Worm (Caenorhabditis elegans) whole organism, L1 larva: Measurements from ENCODE around the gene C16D2.3.
A peak's percentile ranks its signal among the peaks of the same experiment; 100 is the strongest.

ENCODE experiments used
- C04F5.9 ChIP-seq: sonication (generic microtip); optimal IDR thresholded peaks from 2 replicates; lab custom pipeline; 2016; ENCODE audit warnings: missing genetic modification characterization, missing compliant biosample characterization
- C16A3.4 ChIP-seq: fragments of 150-350 bp; optimal IDR thresholded peaks from 2 replicates; lab custom pipeline; 2014; ENCODE audit warnings: missing biosample characterization, missing genetic modification characterization
- C34B4.2 ChIP-seq: sonication (generic microtip); optimal IDR thresholded peaks from 2 replicates; lab custom pipeline; 2017; ENCODE audit warnings: mild to moderate bottlenecking, missing genetic modification characterization, missing compliant biosample characterization
- F16B12.6 ChIP-seq: fragments of 150-350 bp; optimal IDR thresholded peaks from 2 replicates; lab custom pipeline; 2014; ENCODE audit warnings: missing biosample characterization, missing genetic modification characterization
- Y116A8C.19 ChIP-seq: sonication (generic microtip); optimal IDR thresholded peaks from 2 replicates; lab custom pipeline; 2016; ENCODE audit warnings: missing compliant biosample characterization, missing genetic modification characterization, borderline replicate concordance
- aha-1 ChIP-seq: fragments of 150-350 bp; optimal IDR thresholded peaks from 2 replicates; lab custom pipeline; 2014; ENCODE audit warnings: missing biosample characterization, missing genetic modification characterization
- alr-1 ChIP-seq: fragments of 200-800 bp; sonication (Bioruptor generic); optimal IDR thresholded peaks from 2 replicates; lab custom pipeline; 2018; ENCODE audit warnings: borderline replicate concordance, mild to moderate bottlenecking, missing genetic modification characterization, missing compliant biosample characterization
- blmp-1 ChIP-seq: fragments of 150-350 bp; optimal IDR thresholded peaks from 2 replicates; lab custom pipeline; 2014; ENCODE audit warnings: missing biosample characterization, missing genetic modification characterization
- ceh-63 ChIP-seq: fragments of 200-800 bp; sonication (Bioruptor generic); optimal IDR thresholded peaks from 2 replicates; lab custom pipeline; 2018; ENCODE audit warnings: mild to moderate bottlenecking, missing genetic modification characterization, missing compliant biosample characterization
- ceh-8 ChIP-seq: fragments of 200-800 bp; sonication (Bioruptor generic); optimal IDR thresholded peaks from 2 replicates; lab custom pipeline; 2018; ENCODE audit warnings: mild to moderate bottlenecking, missing genetic modification characterization, moderate library complexity, missing compliant biosample characterization
- ceh-88 ChIP-seq: fragments of 200-800 bp; sonication (Bioruptor generic); IDR thresholded peaks from 2 replicates; pipeline ENCODE4 v1.3.6; 2022; ENCODE audit warnings: missing genetic modification characterization, missing compliant biosample characterization
- ceh-90 ChIP-seq: sonication (generic microtip); optimal IDR thresholded peaks from 2 replicates; lab custom pipeline; 2016; ENCODE audit warnings: missing genetic modification characterization, missing compliant biosample characterization
- efl-1 ChIP-seq, 4 experiments: fragments of 150-350 bp; optimal IDR thresholded peaks in 3 of 4; peaks in 1 of 4; 1 replicate in 1 of 4; 2 replicates in 3 of 4; lab custom pipeline; 2014; ENCODE audit warnings: missing biosample characterization in 2 of 4, missing genetic modification characterization in 2 of 4, missing genetic modification reagents in 2 of 4
- efl-3 ChIP-seq: fragments of 200-800 bp; sonication (Bioruptor generic); optimal IDR thresholded peaks from 2 replicates; lab custom pipeline; 2018; ENCODE audit warnings: mild to moderate bottlenecking, missing genetic modification characterization, missing compliant biosample characterization
- egl-13 ChIP-seq: sonication (generic microtip); optimal IDR thresholded peaks from 2 replicates; lab custom pipeline; 2016; ENCODE audit warnings: missing genotype, missing genetic modification reagents, missing genetic modification characterization, missing compliant biosample characterization
- elt-2 ChIP-seq: sonication (generic microtip); optimal IDR thresholded peaks from 2 replicates; lab custom pipeline; 2016; ENCODE audit warnings: missing genetic modification characterization, mild to moderate bottlenecking, inconsistent platforms, missing compliant biosample characterization, missing genetic modification reagents
- elt-3 ChIP-seq, 6 experiments: fragments of 150-350 bp in 1 of 6; sonication (generic microtip); optimal IDR thresholded peaks; 2 replicates each; lab custom pipeline; 2017 to 2018; ENCODE audit warnings: missing biosample characterization in 6 of 6, missing genetic modification characterization in 6 of 6, inconsistent platforms in 1 of 6
- ets-5 ChIP-seq: fragments of 200-800 bp; sonication (Bioruptor generic); IDR thresholded peaks from 2 replicates; pipeline ENCODE4 v1.3.6; 2022; ENCODE audit warnings: missing genetic modification characterization, missing compliant biosample characterization
- fkh-4 ChIP-seq: sonication (generic microtip); optimal IDR thresholded peaks from 2 replicates; lab custom pipeline; 2016; ENCODE audit warnings: missing compliant biosample characterization, missing genetic modification characterization, borderline replicate concordance
- hpl-2 ChIP-seq: fragments of 150-350 bp; optimal IDR thresholded peaks from 2 replicates; lab custom pipeline; 2014; ENCODE audit warnings: missing biosample characterization, missing genetic modification reagents, missing genetic modification characterization
- irx-1 ChIP-seq: sonication (generic microtip); optimal IDR thresholded peaks from 2 replicates; lab custom pipeline; 2016; ENCODE audit warnings: missing genetic modification characterization, missing compliant biosample characterization
- lin-14 ChIP-seq: fragments of 200-800 bp; sonication (Bioruptor generic); optimal IDR thresholded peaks from 2 replicates; lab custom pipeline; 2018; ENCODE audit warnings: mild to moderate bottlenecking, missing genetic modification characterization, moderate library complexity, missing compliant biosample characterization
- lin-35 ChIP-seq, 2 experiments: fragments of 150-350 bp; optimal IDR thresholded peaks; 2 replicates each; lab custom pipeline; 2014; ENCODE audit warnings: missing biosample characterization in 2 of 2, missing genetic modification characterization in 2 of 2, missing genetic modification reagents in 2 of 2
- mab-9 ChIP-seq: fragments of 200-800 bp; sonication (Bioruptor generic); IDR thresholded peaks from 2 replicates; pipeline ENCODE4 v1.3.6; 2022; ENCODE audit warnings: missing genetic modification reagents, missing genetic modification characterization, missing compliant biosample characterization
- mdl-1 ChIP-seq, 2 experiments: fragments of 150-350 bp; optimal IDR thresholded peaks; 2 replicates each; lab custom pipeline; 2014 to 2017; ENCODE audit warnings: missing biosample characterization in 2 of 2, missing genetic modification characterization in 2 of 2, inconsistent platforms in 1 of 2
- mef-2 ChIP-seq: fragments of 150-350 bp; optimal IDR thresholded peaks from 2 replicates; lab custom pipeline; 2014; ENCODE audit warnings: missing biosample characterization, missing genetic modification characterization
- nhr-11 ChIP-seq: fragments of 150-350 bp; optimal IDR thresholded peaks from 2 replicates; lab custom pipeline; 2014; ENCODE audit warnings: missing biosample characterization, missing genetic modification characterization
- nhr-20 ChIP-seq: sonication (generic microtip); optimal IDR thresholded peaks from 2 replicates; lab custom pipeline; 2016; ENCODE audit warnings: mild to moderate bottlenecking, missing genetic modification characterization, missing compliant biosample characterization
- nhr-237 ChIP-seq: fragments of 150-350 bp; optimal IDR thresholded peaks from 2 replicates; lab custom pipeline; 2014; ENCODE audit warnings: missing biosample characterization, missing genetic modification characterization
- nhr-28 ChIP-seq: fragments of 150-350 bp; optimal IDR thresholded peaks from 2 replicates; lab custom pipeline; 2014; ENCODE audit warnings: missing biosample characterization, missing genetic modification characterization
- nhr-47 ChIP-seq: sonication (generic microtip); optimal IDR thresholded peaks from 2 replicates; lab custom pipeline; 2016; ENCODE audit warnings: mild to moderate bottlenecking, missing genetic modification characterization, moderate library complexity, missing compliant biosample characterization
- nhr-71 ChIP-seq: sonication (generic microtip); optimal IDR thresholded peaks from 2 replicates; lab custom pipeline; 2016; ENCODE audit warnings: mild to moderate bottlenecking, missing genetic modification characterization, moderate library complexity, missing compliant biosample characterization
- nhr-76 ChIP-seq: sonication (generic microtip); optimal IDR thresholded peaks from 2 replicates; lab custom pipeline; 2017; ENCODE audit warnings: missing biosample characterization, missing genetic modification characterization
- nhr-77 ChIP-seq: fragments of 150-350 bp; optimal IDR thresholded peaks from 2 replicates; lab custom pipeline; 2014; ENCODE audit warnings: missing biosample characterization, missing genetic modification characterization
- nhr-84 ChIP-seq: sonication (generic microtip); optimal IDR thresholded peaks from 2 replicates; lab custom pipeline; 2017; ENCODE audit warnings: missing biosample characterization, missing genetic modification characterization
- nhr-90 ChIP-seq: sonication (generic microtip); optimal IDR thresholded peaks from 2 replicates; lab custom pipeline; 2016; ENCODE audit warnings: mild to moderate bottlenecking, missing genetic modification characterization, missing compliant biosample characterization; ENCODE audit not compliant: poor library complexity
- pax-3 ChIP-seq: fragments of 200-800 bp; sonication (Bioruptor generic); optimal IDR thresholded peaks from 2 replicates; lab custom pipeline; 2018; ENCODE audit warnings: mild to moderate bottlenecking, missing genetic modification characterization, moderate library complexity, missing compliant biosample characterization
- pqm-1 ChIP-seq: sonication (generic microtip); optimal IDR thresholded peaks from 3 replicates; lab custom pipeline; 2017; ENCODE audit warnings: missing biosample characterization, missing genetic modification characterization
- rnt-1 ChIP-seq: sonication (generic microtip); optimal IDR thresholded peaks from 2 replicates; lab custom pipeline; 2016; ENCODE audit warnings: mild to moderate bottlenecking, missing genetic modification characterization, moderate library complexity, missing compliant biosample characterization
- snu-23 ChIP-seq: sonication (generic microtip); optimal IDR thresholded peaks from 2 replicates; lab custom pipeline; 2016; ENCODE audit warnings: missing genetic modification characterization, missing compliant biosample characterization
- sox-4 ChIP-seq: sonication (generic microtip); optimal IDR thresholded peaks from 2 replicates; lab custom pipeline; 2016; ENCODE audit warnings: missing genetic modification characterization, missing compliant biosample characterization
- sptf-1 ChIP-seq: fragments of 150-350 bp; optimal IDR thresholded peaks from 2 replicates; lab custom pipeline; 2014; ENCODE audit warnings: missing biosample characterization, missing genetic modification characterization
- tlp-1 ChIP-seq: fragments of 150-350 bp; optimal IDR thresholded peaks from 2 replicates; lab custom pipeline; 2014; ENCODE audit warnings: missing biosample characterization, missing genetic modification characterization
- unc-30 ChIP-seq: sonication (generic microtip); optimal IDR thresholded peaks from 2 replicates; lab custom pipeline; 2017; ENCODE audit warnings: missing biosample characterization, missing genetic modification characterization
- unc-62 ChIP-seq: fragments of 150-350 bp; optimal IDR thresholded peaks from 2 replicates; lab custom pipeline; 2014; ENCODE audit warnings: missing biosample characterization, missing genetic modification reagents, missing genetic modification characterization
- unc-98 ChIP-seq: fragments of 200-800 bp; sonication (Bioruptor generic); IDR thresholded peaks from 2 replicates; pipeline ENCODE4 v1.3.6; 2022; ENCODE audit warnings: missing genetic modification characterization, missing compliant biosample characterization
- xbp-1 ChIP-seq: sonication (generic microtip); optimal IDR thresholded peaks from 2 replicates; lab custom pipeline; 2016; ENCODE audit warnings: missing genetic modification characterization, missing compliant biosample characterization
- zag-1 ChIP-seq: fragments of 150-350 bp; optimal IDR thresholded peaks from 2 replicates; lab custom pipeline; 2014; ENCODE audit warnings: missing biosample characterization, missing genetic modification characterization
- zip-4 ChIP-seq: fragments of 200-800 bp; sonication (Bioruptor generic); optimal IDR thresholded peaks from 2 replicates; lab custom pipeline; 2018; ENCODE audit warnings: mild to moderate bottlenecking, missing genetic modification characterization, moderate library complexity, missing compliant biosample characterization
- ztf-11 ChIP-seq, 2 experiments: sonication (generic microtip); optimal IDR thresholded peaks; 2 replicates each; lab custom pipeline; 2016 to 2017; ENCODE audit warnings: missing genetic modification characterization in 2 of 2, missing biosample characterization in 1 of 2, missing compliant biosample characterization in 1 of 2
- ztf-4 ChIP-seq: fragments of 150-350 bp; optimal IDR thresholded peaks from 2 replicates; lab custom pipeline; 2014; ENCODE audit warnings: missing biosample characterization, missing genetic modification characterization

The C16D2.3 gene

ce11 chrII:9156277-9156676, 18.4 kb downstream of the C16D2.3 start (continued):
- no peak for TF ChIP-seq pax-3 (tag; lab: Kevin White, UChicago)
- TF ChIP-seq blmp-1 (tag; lab: Kevin White, UChicago) = peak; percentile 27
- no peak for TF ChIP-seq hpl-2
- no peak for TF ChIP-seq nhr-84 (tag; lab: Kevin White, UChicago)
- TF ChIP-seq aha-1 (tag; lab: Kevin White, UChicago) = peak; percentile 49
- TF ChIP-seq nhr-28 (tag; lab: Kevin White, UChicago) = no peak
- no peak for TF ChIP-seq nhr-76
- TF ChIP-seq xbp-1 = no peak
- TF ChIP-seq ceh-90 (tag; lab: Kevin White, UChicago) = no peak
- TF ChIP-seq nhr-237 = no peak
- TF ChIP-seq ztf-11 (tag; optimal IDR thresholded peaks at IDR 0.05; lab: Kevin White, UChicago) = no peak
- TF ChIP-seq irx-1 (tag; lab: Kevin White, UChicago) = no peak
- TF ChIP-seq sox-4 (tag; lab: Kevin White, UChicago) = no peak
- TF ChIP-seq rnt-1 (tag; lab: Kevin White, UChicago) = no peak
- TF ChIP-seq nhr-20 (tag; lab: Kevin White, UChicago) = peak; percentile 65
- TF ChIP-seq mdl-1 (tag; optimal IDR thresholded peaks at IDR 0.05; lab: Kevin White, UChicago) = no peak
- no peak for TF ChIP-seq unc-62
- no peak for TF ChIP-seq Y116A8C.19 (tag; lab: Kevin White, UChicago)
- no peak for TF ChIP-seq unc-98 (GFP tag; lab: Robert Waterston, UW)
- TF ChIP-seq lin-35 (GFP tag; optimal IDR thresholded peaks at IDR 0.05; lab: Kevin White, UChicago) = peak in 1 of 2 experiments; percentile 19
- TF ChIP-seq unc-30 (tag; lab: Kevin White, UChicago) = no peak
- no peak for TF ChIP-seq ceh-8 (GFP tag; lab: Kevin White, UChicago)
- peak; percentile 10 for TF ChIP-seq lin-14 (GFP tag; lab: Kevin White, UChicago)
- peak in 1 of 6 experiments; percentile 47 for TF ChIP-seq elt-3 (tag; optimal IDR thresholded peaks at IDR 0.05; lab: Kevin White, UChicago)
- no peak for TF ChIP-seq mef-2 (tag; lab: Kevin White, UChicago)
- TF ChIP-seq efl-3 (GFP tag; lab: Kevin White, UChicago) = no peak
- TF ChIP-seq zag-1 = no peak
- TF ChIP-seq zip-4 = no peak
- no peak for TF ChIP-seq C16A3.4 (tag; lab: Kevin White, UChicago)
- TF ChIP-seq mab-9 (GFP tag; lab: Robert Waterston, UW) = no peak
- no peak for TF ChIP-seq egl-13 (tag; lab: Kevin White, UChicago)
- TF ChIP-seq sptf-1 = no peak
- no peak for TF ChIP-seq nhr-47 (tag; lab: Kevin White, UChicago)
- no peak for TF ChIP-seq nhr-11 (tag; lab: Kevin White, UChicago)

ce11 chrII:9157125-9157524, 19.2 kb downstream of the C16D2.3 start:
- TF ChIP-seq ceh-63 (GFP tag; lab: Kevin White, UChicago) (no peak), unc-30 (tag; lab: Kevin White, UChicago) (no peak), ceh-8 (GFP tag; lab: Kevin White, UChicago) (no peak), ztf-4 (tag; lab: Kevin White, UChicago) (no peak), C34B4.2 (tag; lab: Kevin White, UChicago) (no peak), ztf-11 (tag; optimal IDR thresholded peaks at IDR 0.05; lab: Kevin White, UChicago) (no peak), nhr-28 (tag; lab: Kevin White, UChicago) (no peak), fkh-4 (tag; lab: Kevin White, UChicago) (no peak), pqm-1 (peak; percentile 60), efl-1 (optimal IDR thresholded peaks at IDR 0.05; lab: Kevin White, UChicago) (no peak), efl-1 (GFP tag; optimal IDR thresholded peaks at IDR 0.05 in 1 of 2; lab: Kevin White, UChicago) (no peak), nhr-77 (tag; lab: Kevin White, UChicago) (no peak), lin-35 (GFP tag; optimal IDR thresholded peaks at IDR 0.05; lab: Kevin White, UChicago) (peak in 1 of 2 experiments; percentile 3), alr-1 (tag; lab: Kevin White, UChicago) (no peak), F16B12.6 (tag; lab: Kevin White, UChicago) (no peak), nhr-20 (tag; lab: Kevin White, UChicago) (no peak), elt-2 (peak; percentile 90), ceh-88 (GFP tag; lab: Robert Waterston, UW) (no peak), snu-23 (no peak), blmp-1 (tag; lab: Kevin White, UChicago) (no peak), tlp-1 (tag; lab: Kevin White, UChicago) (peak; percentile 5), egl-13 (tag; lab: Kevin White, UChicago) (no peak), C04F5.9 (tag; lab: Kevin White, UChicago) (no peak), ets-5 (GFP tag; lab: Robert Waterston, UW) (no peak), nhr-90 (tag; lab: Kevin White, UChicago) (peak; percentile 18), nhr-71 (tag; lab: Kevin White, UChicago) (peak; percentile 1)
